Worm (Caenorhabditis elegans): ENCODE results near the gene nhr-136.

The nhr-136 gene

ce11 chrV:12085867-12086634 lies 20.9 kb upstream of the nhr-136 start:
- TF ChIP-seq fos-1 (tag; optimal IDR thresholded peaks at IDR 0.05) (peak; percentile 16), nhr-12 (tag; optimal IDR thresholded peaks at IDR 0.05) (no peak), ztf-1 (GFP tag; conservative IDR thresholded peaks at IDR 0.05) (no peak)

ce11 chrV:12086934-12087333 lies 20.0 kb upstream of the nhr-136 start, which contains the start of gene gana-1:
Gene gana-1, plus strand, starts transcription at chrV:12087234.
- TF ChIP-seq nhr-6 (tag; optimal IDR thresholded peaks at IDR 0.05) (no peak), mab-5 (tag; optimal IDR thresholded peaks at IDR 0.05) (no peak), mbf-1 (tag; optimal IDR thresholded peaks at IDR 0.05) (no peak), elt-1 (tag; optimal IDR thresholded peaks at IDR 0.05) (no peak), skn-1 (tag; optimal IDR thresholded peaks at IDR 0.05) (no peak), aly-2 (tag; optimal IDR thresholded peaks at IDR 0.05) (no peak), lin-13 (GFP tag; optimal IDR thresholded peaks at IDR 0.05) (no peak), ZK546.5 (tag; optimal IDR thresholded peaks at IDR 0.05) (no peak), gmeb-1 (tag; optimal IDR thresholded peaks at IDR 0.05) (no peak), F13H6.1 (tag; optimal IDR thresholded peaks at IDR 0.05) (no peak), C34F6.9 (tag; optimal IDR thresholded peaks at IDR 0.05) (no peak), Y55F3AM.14 (GFP tag; optimal IDR thresholded peaks at IDR 0.05) (no peak), fos-1 (tag; optimal IDR thresholded peaks at IDR 0.05) (no peak), ztf-1 (GFP tag; conservative IDR thresholded peaks at IDR 0.05) (no peak), ztf-4 (tag; optimal IDR thresholded peaks at IDR 0.05) (no peak), nhr-25 (tag; optimal IDR thresholded peaks at IDR 0.05) (no peak), dmd-4 (tag; optimal IDR thresholded peaks at IDR 0.05) (no peak), ama-1 (optimal IDR thresholded peaks at IDR 0.05) (no peak), nhr-237 (tag; optimal IDR thresholded peaks at IDR 0.05) (no peak), R02D3.7 (tag; optimal IDR thresholded peaks at IDR 0.05) (no peak)

ce11 chrV:12088773-12089172 lies 18.2 kb upstream of the nhr-136 start, which contains the start of gene R07B7.12:
Gene R07B7.12, plus strand, starts transcription at chrV:12089073.
- no peak for TF ChIP-seq nhr-10 (tag; optimal IDR thresholded peaks at IDR 0.05)
- no peak for TF ChIP-seq elt-1 (tag; optimal IDR thresholded peaks at IDR 0.05)
- no peak for TF ChIP-seq ZK546.5 (tag; optimal IDR thresholded peaks at IDR 0.05)
- no peak for TF ChIP-seq nhr-77 (tag; optimal IDR thresholded peaks at IDR 0.05)
- no peak for TF ChIP-seq skn-1 (tag; optimal IDR thresholded peaks at IDR 0.05)
- no peak for TF ChIP-seq ceh-82 (tag; optimal IDR thresholded peaks at IDR 0.05)
- no peak for TF ChIP-seq ztf-4 (tag; optimal IDR thresholded peaks at IDR 0.05)
- no peak for TF ChIP-seq sma-3 (GFP tag; optimal IDR thresholded peaks at IDR 0.05)
- no peak for TF ChIP-seq peb-1 (tag; optimal IDR thresholded peaks at IDR 0.05)
- TF ChIP-seq alr-1 (tag; optimal IDR thresholded peaks at IDR 0.05): no peak
- TF ChIP-seq lin-11 (tag; optimal IDR thresholded peaks at IDR 0.05): no peak
- TF ChIP-seq nhr-12 (tag; optimal IDR thresholded peaks at IDR 0.05): no peak
- no peak for TF ChIP-seq sem-4 (tag; optimal IDR thresholded peaks at IDR 0.05)
- no peak for TF ChIP-seq nhr-25 (tag; optimal IDR thresholded peaks at IDR 0.05)
- TF ChIP-seq Y55F3AM.14 (GFP tag; optimal IDR thresholded peaks at IDR 0.05): no peak
- no peak for TF ChIP-seq mbf-1 (tag; optimal IDR thresholded peaks at IDR 0.05)
- no peak for TF ChIP-seq nhr-23 (tag; optimal IDR thresholded peaks at IDR 0.05)
- TF ChIP-seq unc-62 (GFP tag; optimal IDR thresholded peaks at IDR 0.05): no peak
- no peak for TF ChIP-seq snpc-4 (tag; optimal IDR thresholded peaks at IDR 0.05)

ce11 chrV:12091759-12092158 lies 15.2 kb upstream of the nhr-136 start, which contains the start of gene nhr-206:
Gene nhr-206, plus strand, starts transcription at chrV:12092006.
- peak; percentile 56 for TF ChIP-seq sma-9 (GFP tag; optimal IDR thresholded peaks at IDR 0.05)
- TF ChIP-seq sma-9 (tag; optimal IDR thresholded peaks at IDR 0.05): no peak
- TF ChIP-seq fos-1 (tag; optimal IDR thresholded peaks at IDR 0.05): peak; percentile 85
- no peak for TF ChIP-seq ztf-1 (GFP tag; conservative IDR thresholded peaks at IDR 0.05)
- peak; percentile 21 for TF ChIP-seq sma-3 (GFP tag; optimal IDR thresholded peaks at IDR 0.05)
- TF ChIP-seq R02D3.7 (tag; optimal IDR thresholded peaks at IDR 0.05): no peak
- no peak for TF ChIP-seq C34F6.9 (tag; optimal IDR thresholded peaks at IDR 0.05)
- TF ChIP-seq lsy-2 (tag; optimal IDR thresholded peaks at IDR 0.05): no peak
- no peak for TF ChIP-seq nhr-77 (tag; optimal IDR thresholded peaks at IDR 0.05)
- no peak for TF ChIP-seq nhr-10 (tag; optimal IDR thresholded peaks at IDR 0.05)
- peak; percentile 67 for TF ChIP-seq crh-2 (tag; optimal IDR thresholded peaks at IDR 0.05)
- TF ChIP-seq F13H6.1 (tag; optimal IDR thresholded peaks at IDR 0.05): peak; percentile 7
- TF ChIP-seq nhr-25 (tag; optimal IDR thresholded peaks at IDR 0.05): peak; percentile 12
- TF ChIP-seq dmd-4 (tag; optimal IDR thresholded peaks at IDR 0.05): no peak
- peak; percentile 71 for TF ChIP-seq nhr-129 (tag; optimal IDR thresholded peaks at IDR 0.05)
- no peak for TF ChIP-seq aly-2 (tag; optimal IDR thresholded peaks at IDR 0.05)
- no peak for TF ChIP-seq egl-27 (tag; optimal IDR thresholded peaks at IDR 0.05)
- no peak for TF ChIP-seq lin-39 (tag; optimal IDR thresholded peaks at IDR 0.05)

Data from whole organism, L2 larva.